Worm (Caenorhabditis elegans): ENCODE measurements around the gene cest-4.
A peak's percentile ranks its signal among the peaks of the same experiment; 100 is the strongest.

Gene cest-4

DNA sequence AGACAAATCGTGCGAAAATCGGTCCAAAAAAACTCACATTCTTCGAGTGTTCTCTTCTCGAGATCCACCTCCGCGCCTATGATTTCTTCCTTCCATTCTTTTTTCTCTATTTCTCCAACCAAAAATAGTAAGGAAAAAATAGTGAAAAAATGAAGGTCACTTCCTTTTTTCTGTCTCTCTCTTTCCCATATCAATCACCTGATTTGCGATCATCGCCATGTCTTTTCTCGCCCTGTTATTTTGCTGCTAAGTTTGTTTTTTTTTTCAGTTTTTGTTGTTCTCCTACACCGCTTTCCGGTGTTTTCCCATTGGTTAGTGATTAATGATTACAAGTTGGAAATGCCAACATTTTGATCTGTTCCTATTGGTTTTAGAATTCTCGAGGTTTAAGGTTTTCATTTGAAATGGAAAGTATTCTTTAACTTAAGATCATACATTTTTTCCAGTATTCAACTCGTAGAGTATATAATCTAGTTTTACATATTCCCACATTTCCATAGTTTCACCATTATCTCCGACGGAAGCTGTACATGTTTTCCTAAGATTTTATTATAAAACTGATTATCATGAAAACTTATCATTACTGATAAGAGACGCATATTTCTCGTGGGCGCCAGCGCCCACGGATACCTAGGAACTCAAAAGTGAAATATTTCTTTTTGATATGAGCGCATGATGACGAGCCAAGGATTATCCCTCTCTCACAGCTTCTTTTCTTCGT, 39.6 kb upstream of the cest-4 start (continued):
- peak; percentile 61 for TF ChIP-seq dsc-1 (tag; optimal IDR thresholded peaks at IDR 0.05)

DNA sequence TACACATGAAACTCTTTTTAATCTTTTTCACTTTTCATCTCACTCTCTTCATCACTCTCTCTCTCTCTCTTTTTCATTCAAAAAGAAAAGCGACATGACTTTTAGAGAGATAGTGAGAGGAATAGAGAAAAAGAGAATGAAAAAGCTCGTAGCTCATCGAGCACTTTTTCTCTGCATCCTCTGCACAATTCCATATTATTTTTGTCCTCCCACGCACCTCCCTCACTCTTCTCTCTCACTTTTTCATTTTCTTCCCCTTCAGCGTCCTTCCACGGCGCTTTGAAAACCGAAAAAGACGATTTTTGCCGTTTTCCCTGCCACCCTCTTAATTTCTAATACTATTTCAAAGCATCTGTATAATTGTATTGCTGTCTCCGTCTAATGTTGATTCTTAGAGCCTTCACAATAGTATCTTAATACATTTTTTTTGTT, 37.0 kb upstream of the cest-4 start:
- TF ChIP-seq efl-1 (optimal IDR thresholded peaks at IDR 0.05) (peak; percentile 72 to 74), efl-1 (GFP tag; optimal IDR thresholded peaks at IDR 0.05 in 1 of 2) (peak; percentile 40 to 90), elt-3 (tag; optimal IDR thresholded peaks at IDR 0.05) (no peak), xbp-1 (tag; optimal IDR thresholded peaks at IDR 0.05) (peak; percentile 74), zag-1 (tag; optimal IDR thresholded peaks at IDR 0.05) (peak; percentile 73), nhr-47 (tag; optimal IDR thresholded peaks at IDR 0.05) (peak; percentile 89), lin-14 (GFP tag; optimal IDR thresholded peaks at IDR 0.05) (peak; percentile 99), ama-1 (optimal IDR thresholded peaks at IDR 0.05) (no peak), rnt-1 (tag; optimal IDR thresholded peaks at IDR 0.05) (peak; percentile 88), unc-86 (tag; optimal IDR thresholded peaks at IDR 0.05) (peak; percentile 81), mdl-1 (tag; optimal IDR thresholded peaks at IDR 0.05) (peak in 1 of 2 experiments; percentile 41), lsy-2 (tag; optimal IDR thresholded peaks at IDR 0.05) (peak; percentile 80 to 86), pax-3 (tag; optimal IDR thresholded peaks at IDR 0.05) (peak; percentile 31), Y116A8C.19 (tag; optimal IDR thresholded peaks at IDR 0.05; ENCODE audit: borderline replicate concordance) (no peak), lin-39 (tag; optimal IDR thresholded peaks at IDR 0.05) (peak; percentile 61), C16A3.4 (tag; optimal IDR thresholded peaks at IDR 0.05) (no peak), egl-27 (tag; optimal IDR thresholded peaks at IDR 0.05) (peak; percentile 44 to 67), sup-37 (GFP tag; optimal IDR thresholded peaks at IDR 0.05) (peak; percentile 33), ces-1 (GFP tag; optimal IDR thresholded peaks at IDR 0.05) (no peak), tlp-1 (tag; optimal IDR thresholded peaks at IDR 0.05) (no peak), alr-1 (tag; optimal IDR thresholded peaks at IDR 0.05; ENCODE audit: borderline replicate concordance) (no peak), ceh-90 (tag; optimal IDR thresholded peaks at IDR 0.05) (no peak), dpl-1 (GFP tag; optimal IDR thresholded peaks at IDR 0.05) (peak; percentile 36 to 52 (median 45)), unc-62 (GFP tag; optimal IDR thresholded peaks at IDR 0.05) (no peak), unc-30 (tag; optimal IDR thresholded peaks at IDR 0.05) (no peak), fkh-4 (tag; optimal IDR thresholded peaks at IDR 0.05; ENCODE audit: borderline replicate concordance) (no peak), aha-1 (tag; optimal IDR thresholded peaks at IDR 0.05) (peak; percentile 24), grh-1 (GFP tag; IDR thresholded peaks at IDR 0.05) (no peak), nhr-20 (tag; optimal IDR thresholded peaks at IDR 0.05) (peak; percentile 88), nhr-84 (tag; optimal IDR thresholded peaks at IDR 0.05) (no peak), egl-13 (tag; optimal IDR thresholded peaks at IDR 0.05) (peak; percentile 90), efl-3 (GFP tag; optimal IDR thresholded peaks at IDR 0.05) (no peak), sox-4 (tag; optimal IDR thresholded peaks at IDR 0.05) (peak; percentile 18), pqm-1 (tag; optimal IDR thresholded peaks at IDR 0.05) (peak; percentile 49), elt-2 (tag; optimal IDR thresholded peaks at IDR 0.05) (peak; percentile 92), nhr-19 (GFP tag; conservative IDR thresholded peaks at IDR 0.05) (peak; percentile 76), mep-1 (tag; optimal IDR thresholded peaks at IDR 0.05) (peak; percentile 59), ceh-88 (GFP tag; IDR thresholded peaks at IDR 0.05) (peak; percentile 56; the same call in 1 of the 2 replicates), lir-3 (tag; optimal IDR thresholded peaks at IDR 0.05; ENCODE audit: poor library complexity) (peak; percentile 70), nhr-12 (tag; optimal IDR thresholded peaks at IDR 0.05) (no peak), nhr-77 (tag; optimal IDR thresholded peaks at IDR 0.05) (peak; percentile 75), nhr-237 (tag; optimal IDR thresholded peaks at IDR 0.05) (peak; percentile 34), irx-1 (tag; optimal IDR thresholded peaks at IDR 0.05) (peak; percentile 79), lin-13 (GFP tag; optimal IDR thresholded peaks at IDR 0.05) (peak; percentile 58), ztf-4 (tag; optimal IDR thresholded peaks at IDR 0.05) (peak; percentile 56), snu-23 (GFP tag; optimal IDR thresholded peaks at IDR 0.05) (peak; percentile 90), mef-2 (tag; optimal IDR thresholded peaks at IDR 0.05) (peak; percentile 15), nhr-71 (tag; optimal IDR thresholded peaks at IDR 0.05) (peak; percentile 96), nhr-85 (tag) (peak; percentile 69)
